Fruit fly (Drosophila melanogaster): ENCODE results near the gene Snx6.

Snx6 gene

DNA sequence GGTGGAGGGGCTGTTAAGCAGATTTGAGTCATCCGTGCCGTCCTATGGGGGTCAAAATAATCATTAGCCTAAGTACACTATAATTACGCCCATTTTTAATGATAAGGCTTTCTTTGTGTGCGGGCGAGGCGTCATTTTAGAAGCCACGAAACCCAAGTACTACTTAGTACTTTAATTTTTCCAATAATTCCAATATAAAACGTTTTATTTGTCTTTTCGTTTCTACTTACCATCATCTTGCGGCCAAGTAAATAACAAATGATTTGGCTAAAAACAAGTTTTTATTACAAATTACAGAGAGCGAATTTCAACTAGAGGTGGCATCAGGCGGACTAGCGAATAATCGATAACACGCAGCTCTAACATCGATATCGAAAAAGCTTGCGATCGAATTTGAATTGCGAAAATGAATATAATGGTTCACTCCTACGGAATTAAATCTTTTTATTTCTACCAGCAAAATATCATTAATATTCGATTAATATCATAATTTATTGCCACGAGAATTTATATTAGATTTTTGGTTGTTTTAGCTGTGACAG is at the start of gene Snx6:
Gene Snx6, minus strand, starts transcription at position 349 of the 542 bp plus-strand sequence.
- TF ChIP-seq GATAd (GFP tag; optimal IDR thresholded peaks at IDR 0.05) (no peak), Sp1 (GFP tag; optimal IDR thresholded peaks at IDR 0.05) (no peak), br (GFP tag; optimal IDR thresholded peaks at IDR 0.05) (no peak), Jra (GFP tag; optimal IDR thresholded peaks at IDR 0.05) (peak; percentile 27), ey (GFP tag; optimal IDR thresholded peaks at IDR 0.05) (no peak), Vsx2 (GFP tag; optimal IDR thresholded peaks at IDR 0.05; ENCODE audit: partially characterized antibody) (no peak)

DNA sequence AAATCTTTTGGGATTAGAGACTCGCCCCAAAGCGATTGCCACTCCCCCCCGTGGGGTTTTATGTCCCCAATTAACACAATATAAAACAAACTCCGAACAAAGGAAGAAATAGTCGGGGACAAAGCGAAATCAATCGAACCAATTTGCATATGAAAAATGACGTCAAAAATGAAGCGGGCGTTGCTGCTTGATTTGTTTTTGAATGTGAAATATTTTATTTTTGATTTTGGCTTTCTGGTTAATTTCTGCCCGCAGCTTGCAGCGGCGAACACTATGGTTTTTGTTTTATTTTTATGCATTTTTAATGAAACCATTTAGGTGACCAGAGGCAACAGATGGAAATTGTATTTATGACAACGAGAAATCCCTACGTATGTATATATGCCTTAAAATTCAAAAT is 48.1 kb upstream of the Snx6 start:
- TF ChIP-seq woc (GFP tag; optimal IDR thresholded peaks at IDR 0.05): no peak
- TF ChIP-seq Dif (GFP tag; optimal IDR thresholded peaks at IDR 0.05; ENCODE audit: partially characterized antibody): no peak
- TF ChIP-seq lola (GFP tag; optimal IDR thresholded peaks at IDR 0.05): no peak
- TF ChIP-seq br (GFP tag; optimal IDR thresholded peaks at IDR 0.05): no peak
- TF ChIP-seq Myc (optimal IDR thresholded peaks at IDR 0.05): no peak
- TF ChIP-seq fru (GFP tag; optimal IDR thresholded peaks at IDR 0.05): no peak
- no peak for TF ChIP-seq sv (GFP tag; optimal IDR thresholded peaks at IDR 0.05)

DNA sequence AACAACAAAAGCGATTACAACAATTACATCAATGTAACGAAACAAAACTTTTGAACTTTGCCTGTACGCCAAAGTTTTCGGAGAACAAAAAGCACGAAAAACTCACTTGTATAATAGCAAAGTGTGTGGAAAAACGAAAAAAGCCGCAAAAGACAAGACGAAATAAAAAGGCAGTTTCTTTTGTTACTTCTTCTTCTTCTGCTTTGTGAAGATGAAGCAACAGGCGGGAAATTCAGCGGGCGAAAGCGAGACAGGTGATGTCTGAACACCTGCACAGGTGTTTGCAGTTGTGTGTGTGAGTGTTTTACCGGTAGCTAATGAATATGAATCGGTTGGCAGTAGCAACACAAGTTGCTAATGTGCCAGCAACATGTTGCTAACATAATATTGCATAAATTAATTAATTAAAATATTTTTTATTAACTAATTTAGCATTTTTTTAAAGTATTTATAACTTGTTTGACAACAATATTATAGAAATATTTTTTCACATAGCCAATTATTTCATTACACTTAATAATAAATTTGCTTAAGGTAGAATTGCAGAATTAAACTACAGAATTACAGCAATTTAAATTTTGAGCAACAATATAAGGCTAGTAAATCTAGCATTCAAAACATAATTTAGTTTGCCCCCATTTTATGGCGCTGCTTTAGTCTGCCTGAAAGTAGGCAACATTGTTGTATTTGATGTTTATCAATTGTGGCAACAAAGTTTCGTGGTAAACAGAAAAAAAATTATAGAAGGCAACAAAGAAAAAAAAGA is 46.3 kb upstream of the Snx6 start:
- TF ChIP-seq Dif (GFP tag; optimal IDR thresholded peaks at IDR 0.05; ENCODE audit: partially characterized antibody) (no peak), rgr (GFP tag; optimal IDR thresholded peaks at IDR 0.05) (no peak), tai (GFP tag; optimal IDR thresholded peaks at IDR 0.05) (no peak), h (GFP tag; optimal IDR thresholded peaks at IDR 0.05) (no peak), jim (GFP tag; optimal IDR thresholded peaks at IDR 0.05) (no peak), sv (GFP tag; optimal IDR thresholded peaks at IDR 0.05) (no peak), CG32264 (GFP tag; optimal IDR thresholded peaks at IDR 0.05) (no peak), lola (GFP tag; optimal IDR thresholded peaks at IDR 0.05) (no peak), OdsH (GFP tag; optimal IDR thresholded peaks at IDR 0.05) (no peak), HLH106 (tag; optimal IDR thresholded peaks at IDR 0.05) (no peak), fru (GFP tag; optimal IDR thresholded peaks at IDR 0.05) (no peak), dl (GFP tag; optimal IDR thresholded peaks at IDR 0.05; ENCODE audit: insufficient read depth in 1 of 2, partially characterized antibody in 2 of 2) (no peak)

DNA sequence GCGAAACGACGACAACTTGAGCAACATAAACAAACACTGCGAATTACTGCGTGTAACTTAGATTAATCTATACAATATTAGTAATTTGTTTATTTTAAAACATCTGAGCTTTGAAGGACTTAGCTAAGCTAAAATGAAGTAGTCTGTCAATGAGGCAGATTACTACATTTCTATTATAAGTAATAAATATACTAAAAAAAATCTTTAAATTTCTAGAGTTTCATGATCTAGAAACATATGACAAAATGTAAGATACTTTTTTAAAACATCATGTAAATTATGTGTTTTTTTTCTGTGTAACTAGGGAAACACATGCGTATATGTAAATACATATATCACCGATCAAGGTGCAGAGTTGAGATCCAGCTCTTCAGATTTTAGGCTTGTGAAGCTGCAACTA is 45.6 kb upstream of the Snx6 start:
- TF ChIP-seq Jra (GFP tag; optimal IDR thresholded peaks at IDR 0.05) (no peak), brk (GFP tag; optimal IDR thresholded peaks at IDR 0.05) (no peak), usp (GFP tag; optimal IDR thresholded peaks at IDR 0.05) (no peak), Sp1 (GFP tag; optimal IDR thresholded peaks at IDR 0.05) (peak; percentile 42), dl (GFP tag; optimal IDR thresholded peaks at IDR 0.05; ENCODE audit: insufficient read depth in 1 of 2, partially characterized antibody in 2 of 2) (no peak), woc (GFP tag; optimal IDR thresholded peaks at IDR 0.05) (no peak), pan (optimal IDR thresholded peaks at IDR 0.05) (no peak), Dif (GFP tag; optimal IDR thresholded peaks at IDR 0.05; ENCODE audit: partially characterized antibody) (no peak), Dfd (GFP tag; optimal IDR thresholded peaks at IDR 0.05) (no peak), Abd-B (GFP tag; optimal IDR thresholded peaks at IDR 0.05) (no peak), br (GFP tag; optimal IDR thresholded peaks at IDR 0.05) (no peak), rgr (GFP tag; optimal IDR thresholded peaks at IDR 0.05) (no peak), foxo (GFP tag; optimal IDR thresholded peaks at IDR 0.05) (peak in 1 of 2 experiments; percentile 41), ey (GFP tag; optimal IDR thresholded peaks at IDR 0.05) (no peak), N (GFP tag; optimal IDR thresholded peaks at IDR 0.05) (no peak), dmrt93B (GFP tag; optimal IDR thresholded peaks at IDR 0.05) (no peak), Hnf4 (GFP tag; optimal IDR thresholded peaks at IDR 0.05) (no peak), sv (GFP tag; optimal IDR thresholded peaks at IDR 0.05) (peak; percentile 8), Vsx2 (GFP tag; optimal IDR thresholded peaks at IDR 0.05; ENCODE audit: partially characterized antibody) (no peak), Mio (GFP tag; optimal IDR thresholded peaks at IDR 0.05) (no peak), lola (GFP tag; optimal IDR thresholded peaks at IDR 0.05) (no peak), h (GFP tag; optimal IDR thresholded peaks at IDR 0.05) (peak; percentile 33), jim (GFP tag; optimal IDR thresholded peaks at IDR 0.05) (no peak), psq (GFP tag; optimal IDR thresholded peaks at IDR 0.05) (peak; percentile 7), tai (GFP tag; optimal IDR thresholded peaks at IDR 0.05) (no peak), GATAd (GFP tag; optimal IDR thresholded peaks at IDR 0.05) (no peak)

Data from whole organism, wandering third instar larva.